Worm (Caenorhabditis elegans) whole organism, mixed stage, embryonic: ENCODE measurements around the gene fkh-8.

Experiments
- ceh-43 ChIP-seq: fragments of 200-800 bp; sonication (Bioruptor generic); optimal IDR thresholded peaks from 2 replicates; lab custom pipeline; 2018; ENCODE audit warnings: mild to moderate bottlenecking, missing genetic modification characterization, moderate library complexity, missing compliant biosample characterization
- ces-1 ChIP-seq: fragments of 150-350 bp; optimal IDR thresholded peaks from 2 replicates; lab custom pipeline; 2014; ENCODE audit warnings: missing biosample characterization, missing genetic modification reagents, missing genetic modification characterization
- elt-3 ChIP-seq: fragments of 150-350 bp; optimal IDR thresholded peaks from 2 replicates; lab custom pipeline; 2014; ENCODE audit warnings: missing biosample characterization, missing genetic modification characterization
- lin-13 ChIP-seq: fragments of 150-350 bp; optimal IDR thresholded peaks from 2 replicates; lab custom pipeline; 2014; ENCODE audit warnings: missing biosample characterization, missing genetic modification characterization
- lsy-2 ChIP-seq: fragments of 150-350 bp; optimal IDR thresholded peaks from 2 replicates; lab custom pipeline; 2014; ENCODE audit warnings: missing biosample characterization, missing genetic modification characterization
- mab-5 ChIP-seq: fragments of 150-350 bp; optimal IDR thresholded peaks from 2 replicates; lab custom pipeline; 2014; ENCODE audit warnings: missing biosample characterization, missing genetic modification characterization
- mep-1 ChIP-seq: fragments of 150-350 bp; optimal IDR thresholded peaks from 2 replicates; lab custom pipeline; 2017; ENCODE audit warnings: missing biosample characterization, missing genetic modification reagents, missing genetic modification characterization, inconsistent platforms
- pha-4 ChIP-seq: fragments of 150-350 bp; optimal IDR thresholded peaks from 2 replicates; lab custom pipeline; 2018; ENCODE audit warnings: missing biosample characterization, missing genetic modification reagents, missing genetic modification characterization
- unc-39 ChIP-seq: fragments of 150-350 bp; optimal IDR thresholded peaks from 2 replicates; lab custom pipeline; 2014; ENCODE audit warnings: missing biosample characterization, missing genetic modification characterization
- unc-62 ChIP-seq: fragments of 150-350 bp; optimal IDR thresholded peaks from 2 replicates; lab custom pipeline; 2014; ENCODE audit warnings: missing biosample characterization, missing genetic modification reagents, missing genetic modification characterization
- ztf-11 ChIP-seq: fragments of 150-350 bp; optimal IDR thresholded peaks from 2 replicates; lab custom pipeline; 2014; ENCODE audit warnings: missing biosample characterization, missing genetic modification characterization

ce11 chrII:6202910-6203309 lies 11.7 kb upstream of the fkh-8 start, which contains the start of gene C30B5.17:
- no peak for TF ChIP-seq pha-4 (tag; lab: Kevin White, UChicago)
- no peak for TF ChIP-seq elt-3 (tag; lab: Kevin White, UChicago)
- no peak for TF ChIP-seq ceh-43 (GFP tag; lab: Kevin White, UChicago)
- no peak for TF ChIP-seq ztf-11 (tag; lab: Kevin White, UChicago)
- no peak for TF ChIP-seq unc-39 (tag; lab: Kevin White, UChicago)
- no peak for TF ChIP-seq lsy-2
- TF ChIP-seq mep-1 (tag; lab: Kevin White, UChicago): no peak
- no peak for TF ChIP-seq lin-13 (tag; lab: Kevin White, UChicago)
- no peak for TF ChIP-seq unc-62 (GFP tag; lab: Kevin White, UChicago)
- TF ChIP-seq mab-5: no peak
- TF ChIP-seq ces-1: no peak
